Fruit fly (Drosophila melanogaster): ENCODE measurements around the gene CG1523.

Gene CG1523

dm6 chr3R:28829328-28829916 lies 10.0 kb upstream of the CG1523 start:
- TF ChIP-seq CG8159 (tag; optimal IDR thresholded peaks at IDR 0.05): no peak
- TF ChIP-seq D1 (tag; optimal IDR thresholded peaks at IDR 0.05): no peak
- no peak for TF ChIP-seq CG12605 (GFP tag; IDR thresholded peaks at IDR 0.05)
- TF ChIP-seq rn (GFP tag; IDR thresholded peaks at IDR 0.05): no peak
- no peak for TF ChIP-seq CG10348 (GFP tag; IDR thresholded peaks at IDR 0.05)
- no peak for TF ChIP-seq Ets98B (GFP tag; IDR thresholded peaks at IDR 0.05)

- TF ChIP-seq CG15710 (tag; optimal IDR thresholded peaks at IDR 0.05) (no peak), Pif1B (GFP tag; optimal IDR thresholded peaks at IDR 0.05) (no peak), Snoo (tag; optimal IDR thresholded peaks at IDR 0.05) (no peak), Pif1A (GFP tag; optimal IDR thresholded peaks at IDR 0.05) (no peak), CG9948 (tag; optimal IDR thresholded peaks at IDR 0.05) (no peak), CG13204 (GFP tag; optimal IDR thresholded peaks at IDR 0.05) (no peak), CG8301 (tag; optimal IDR thresholded peaks at IDR 0.05) (no peak), CG34367 (tag; optimal IDR thresholded peaks at IDR 0.05) (no peak), rn (GFP tag; IDR thresholded peaks at IDR 0.05) (no peak), EcR (GFP tag; optimal IDR thresholded peaks at IDR 0.05) (no peak), fd96Ca (GFP tag; IDR thresholded peaks at IDR 0.05) (no peak), CG10348 (GFP tag; IDR thresholded peaks at IDR 0.05) (no peak), Ets98B (GFP tag; IDR thresholded peaks at IDR 0.05) (no peak), D1 (tag; optimal IDR thresholded peaks at IDR 0.05) (no peak), CG32121 (GFP tag; IDR thresholded peaks at IDR 0.05) (no peak), CG8159 (tag; optimal IDR thresholded peaks at IDR 0.05) (no peak), gl (tag; optimal IDR thresholded peaks at IDR 0.05) (no peak), CG14655 (GFP tag; optimal IDR thresholded peaks at IDR 0.05) (no peak)
These were observed 7.8 kb upstream of the CG1523 start for dm6 chr3R:28827222-28827621.

- peak; percentile 28 for TF ChIP-seq Ets98B (GFP tag; IDR thresholded peaks at IDR 0.05)
- no peak for TF ChIP-seq CG12605 (GFP tag; IDR thresholded peaks at IDR 0.05)
- TF ChIP-seq CG17806 (tag; optimal IDR thresholded peaks at IDR 0.05): peak; percentile 7
These were observed 7.6 kb downstream of the CG1523 start, which contains the start of gene Prp39 for dm6 chr3R:28811677-28812465. TSS of gene Prp39 (plus strand) at chr3R:28812102.

DNA sequence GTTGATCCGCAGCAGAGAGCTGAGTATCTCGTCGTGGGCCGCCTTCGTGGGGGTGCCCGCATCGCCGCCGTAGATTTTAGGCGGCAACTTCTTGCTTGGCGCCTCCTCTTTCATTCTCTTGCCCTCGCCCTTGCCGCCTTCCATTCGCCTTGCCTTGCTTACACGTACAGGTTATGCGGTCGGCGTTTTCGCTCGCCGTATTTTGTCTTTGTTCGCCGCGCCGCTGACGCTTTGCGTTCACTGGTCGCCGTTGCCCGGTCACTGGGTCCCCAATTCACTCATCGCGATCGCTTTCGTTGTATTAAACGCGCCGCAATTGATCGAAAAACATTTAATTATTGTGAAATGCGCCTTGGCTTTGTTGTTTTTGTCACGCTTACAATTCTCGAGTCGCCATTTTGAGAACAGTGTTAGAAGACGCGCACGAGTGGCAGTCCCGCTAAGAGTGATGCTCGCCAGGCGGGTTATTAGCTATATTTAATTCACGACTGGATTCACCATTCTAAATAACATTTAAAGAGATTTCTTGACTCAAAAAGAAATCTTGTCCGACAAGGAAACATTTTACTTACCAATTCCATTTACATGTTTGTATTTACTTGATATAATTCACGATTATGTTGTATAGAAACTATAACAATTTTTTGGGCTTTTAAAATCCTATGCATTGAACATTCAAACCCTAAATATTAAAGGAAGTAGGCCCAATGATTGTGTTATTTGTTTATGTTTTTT lies 8.4 kb downstream of the CG1523 start, which contains the start of gene wdn:
Gene wdn, minus strand, starts transcription at position 396 of the 735 bp plus-strand sequence.
- TF ChIP-seq CG14655 (GFP tag; optimal IDR thresholded peaks at IDR 0.05) (no peak), CG15710 (tag; optimal IDR thresholded peaks at IDR 0.05) (no peak), Pif1A (GFP tag; optimal IDR thresholded peaks at IDR 0.05) (no peak), rn (GFP tag; IDR thresholded peaks at IDR 0.05) (no peak), CG4496 (GFP tag; IDR thresholded peaks at IDR 0.05) (no peak), fd96Ca (GFP tag; IDR thresholded peaks at IDR 0.05) (no peak), CG32121 (GFP tag; IDR thresholded peaks at IDR 0.05) (no peak), CG13204 (GFP tag; optimal IDR thresholded peaks at IDR 0.05) (no peak), CG12605 (GFP tag; IDR thresholded peaks at IDR 0.05) (no peak), Snoo (tag; optimal IDR thresholded peaks at IDR 0.05) (no peak), CG10348 (GFP tag; IDR thresholded peaks at IDR 0.05) (no peak), Pif1B (GFP tag; optimal IDR thresholded peaks at IDR 0.05) (no peak), CG9948 (tag; optimal IDR thresholded peaks at IDR 0.05) (no peak), CG8301 (tag; optimal IDR thresholded peaks at IDR 0.05) (no peak), gl (tag; optimal IDR thresholded peaks at IDR 0.05) (no peak)

- no peak for TF ChIP-seq CG10348 (GFP tag; IDR thresholded peaks at IDR 0.05)
- TF ChIP-seq CG32121 (GFP tag; IDR thresholded peaks at IDR 0.05): no peak
- no peak for TF ChIP-seq Snoo (tag; optimal IDR thresholded peaks at IDR 0.05)
- no peak for TF ChIP-seq CG13204 (GFP tag; optimal IDR thresholded peaks at IDR 0.05)
- no peak for TF ChIP-seq Pif1B (GFP tag; optimal IDR thresholded peaks at IDR 0.05)
- TF ChIP-seq D1 (tag; optimal IDR thresholded peaks at IDR 0.05): no peak
- no peak for TF ChIP-seq rn (GFP tag; IDR thresholded peaks at IDR 0.05)
- no peak for TF ChIP-seq CG15710 (tag; optimal IDR thresholded peaks at IDR 0.05)
- no peak for TF ChIP-seq gl (tag; optimal IDR thresholded peaks at IDR 0.05)
- no peak for TF ChIP-seq CG8159 (tag; optimal IDR thresholded peaks at IDR 0.05)
- no peak for TF ChIP-seq CG12605 (GFP tag; IDR thresholded peaks at IDR 0.05)
- no peak for TF ChIP-seq CG4496 (GFP tag; IDR thresholded peaks at IDR 0.05)
- no peak for TF ChIP-seq Ets98B (GFP tag; IDR thresholded peaks at IDR 0.05)
- TF ChIP-seq Pif1A (GFP tag; optimal IDR thresholded peaks at IDR 0.05): no peak
- no peak for TF ChIP-seq CG17806 (tag; optimal IDR thresholded peaks at IDR 0.05)
- TF ChIP-seq EcR (GFP tag; optimal IDR thresholded peaks at IDR 0.05): no peak
- no peak for TF ChIP-seq CG14655 (GFP tag; optimal IDR thresholded peaks at IDR 0.05)
- no peak for TF ChIP-seq CG8301 (tag; optimal IDR thresholded peaks at IDR 0.05)
- TF ChIP-seq CG9948 (tag; optimal IDR thresholded peaks at IDR 0.05): no peak
- TF ChIP-seq CG34367 (tag; optimal IDR thresholded peaks at IDR 0.05): no peak
These were observed 13.1 kb downstream of the CG1523 start, which contains the start of gene CheB98a for dm6 chr3R:28806402-28806801. TSS of gene CheB98a (plus strand) at chr3R:28806702.
